Worm (Caenorhabditis elegans) whole organism, early embryonic: ENCODE measurements around the gene Y105C5B.17.

Source experiments
- hmbx-1 ChIP-seq: sonication (generic microtip); optimal IDR thresholded peaks from 2 replicates; lab custom pipeline; 2016; ENCODE audit warnings: mild to moderate bottlenecking, missing genetic modification characterization, missing compliant biosample characterization
- hnd-1 ChIP-seq: sonication (generic microtip); optimal IDR thresholded peaks from 2 replicates; lab custom pipeline; 2016; ENCODE audit warnings: missing genetic modification characterization, missing compliant biosample characterization
- scrt-1 ChIP-seq: fragments of 200-800 bp; sonication (Bioruptor generic); IDR thresholded peaks from 2 replicates; pipeline ENCODE4 v1.3.6; 2022; ENCODE audit warnings: missing genetic modification characterization, missing compliant biosample characterization
- tbx-37 ChIP-seq: fragments of 200-800 bp; sonication (Bioruptor generic); conservative IDR thresholded peaks from 2 replicates; pipeline ENCODE4 v1.3.6; 2022; ENCODE audit warnings: missing genetic modification reagents, missing genetic modification characterization, missing compliant biosample characterization
- tra-4 ChIP-seq: sonication (generic microtip); optimal IDR thresholded peaks from 2 replicates; lab custom pipeline; 2017; ENCODE audit warnings: missing genetic modification characterization, missing compliant biosample characterization

DNA sequence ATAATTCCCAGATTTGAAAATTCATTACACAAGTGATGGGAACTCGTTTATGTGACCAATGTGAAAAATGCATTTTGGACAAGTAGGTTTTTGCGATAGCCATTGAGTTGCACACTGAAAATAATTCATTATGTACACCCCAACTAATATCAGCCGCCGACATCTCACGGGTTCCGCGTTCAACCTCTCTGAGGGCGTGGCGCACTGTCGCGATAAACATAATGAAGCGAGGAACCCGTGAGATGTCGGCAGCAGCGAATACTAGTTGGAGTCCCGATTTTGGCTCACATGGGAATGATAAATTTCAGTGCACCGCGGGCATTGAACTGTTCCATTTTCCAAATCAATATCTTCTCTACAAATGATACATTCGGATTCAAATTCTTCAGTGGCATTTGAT, 25.8 kb upstream of the Y105C5B.17 start:
- TF ChIP-seq scrt-1 (GFP tag; lab: Robert Waterston, UW) = no peak
- no peak for TF ChIP-seq tra-4 (tag; lab: Kevin White, UChicago)
- no peak for TF ChIP-seq tbx-37 (GFP tag; lab: Robert Waterston, UW)
- no peak for TF ChIP-seq hmbx-1 (tag; lab: Kevin White, UChicago)
- no peak for TF ChIP-seq hnd-1 (tag; lab: Kevin White, UChicago)
